Fruit fly (Drosophila melanogaster) whole organism, embryonic: ENCODE measurements around the gene Ir94g.

Experiments
- Max ChIP-seq: fragments of 200-800 bp; sonication (Bioruptor generic); optimal IDR thresholded peaks from 2 replicates; lab custom pipeline; 2016; ENCODE audit warnings: missing biosample characterization, mild to moderate bottlenecking, missing genetic modification characterization
- cg ChIP-seq: fragments of 200-800 bp; sonication (Bioruptor generic); optimal IDR thresholded peaks from 3 replicates; lab custom pipeline; 2019; ENCODE audit warnings: missing biosample characterization, mild to moderate bottlenecking, missing genetic modification characterization, moderate library complexity

DNA sequence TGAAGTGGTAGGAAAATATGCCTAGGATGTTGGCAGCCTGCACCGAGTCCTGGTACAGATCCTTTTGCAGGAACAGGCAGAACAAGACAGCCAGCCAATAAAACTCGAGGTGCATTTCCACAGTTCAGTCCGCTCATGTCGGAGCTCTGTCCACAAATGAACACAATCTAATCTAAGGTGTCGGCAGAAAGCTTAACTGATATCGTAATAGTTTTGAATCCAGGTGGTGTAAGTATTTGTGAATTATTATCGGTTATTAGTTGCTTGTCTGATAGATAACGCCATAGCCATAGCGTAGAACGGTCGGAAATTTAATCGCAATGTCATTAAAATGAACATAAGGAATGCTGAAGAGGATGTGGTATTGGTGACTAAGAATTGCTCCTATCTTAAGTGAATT lies 50.9 kb downstream of the Ir94g start, which contains the start of gene Ugt303B3:
- TF ChIP-seq Max (GFP tag; lab: Kevin White, UChicago) (no peak), cg (GFP tag; lab: Kevin White, UChicago) (no peak)
